Fruit fly (Drosophila melanogaster) whole organism, prepupa: Measurements from ENCODE around the gene Cyp4d21.

ENCODE experiments used
- Blimp-1 ChIP-seq: fragments of 200-800 bp; sonication (Bioruptor generic); optimal IDR thresholded peaks from 3 replicates; lab custom pipeline; 2017; ENCODE audit warnings: missing biosample characterization, missing genetic modification characterization, mild to moderate bottlenecking, moderate library complexity, missing genetic modification reagents
- CG10631 ChIP-seq: fragments of 200-800 bp; sonication (Bioruptor generic); optimal IDR thresholded peaks from 2 replicates; lab custom pipeline; 2016; ENCODE audit warnings: missing biosample characterization, missing genetic modification characterization
- CG10669 ChIP-seq: fragments of 200-800 bp; sonication (Bioruptor generic); optimal IDR thresholded peaks from 3 replicates; lab custom pipeline; 2018; ENCODE audit warnings: missing biosample characterization, mild to moderate bottlenecking, missing genetic modification characterization, moderate library complexity
- CG11294 ChIP-seq: fragments of 200-800 bp; sonication (Bioruptor generic); IDR thresholded peaks from 2 replicates; pipeline ENCODE4 v1.3.6; 2022; ENCODE audit warnings: missing biosample characterization, missing genetic modification characterization
- CG11762 ChIP-seq: fragments of 200-800 bp; sonication (Bioruptor generic); optimal IDR thresholded peaks from 3 replicates; lab custom pipeline; 2016; ENCODE audit warnings: missing biosample characterization, missing genetic modification characterization; ENCODE audit not compliant: insufficient read depth
- CG15336 ChIP-seq: fragments of 200-800 bp; sonication (Bioruptor generic); IDR thresholded peaks from 2 replicates; pipeline ENCODE4 v1.3.6; 2022; ENCODE audit warnings: missing biosample characterization, missing genetic modification characterization
- CG16779 ChIP-seq: fragments of 200-800 bp; sonication (Bioruptor generic); optimal IDR thresholded peaks from 3 replicates; lab custom pipeline; 2017; ENCODE audit warnings: missing biosample characterization, mild to moderate bottlenecking, missing genetic modification characterization
- CG3032 ChIP-seq: fragments of 200-800 bp; optimal IDR thresholded peaks from 2 replicates; lab custom pipeline; 2019; ENCODE audit warnings: missing biosample characterization, mild to moderate bottlenecking, missing genetic modification characterization, moderate library complexity
- CG31627 ChIP-seq: fragments of 200-800 bp; sonication (Bioruptor generic); optimal IDR thresholded peaks from 3 replicates; lab custom pipeline; 2016; ENCODE audit warnings: missing biosample characterization, missing genetic modification characterization
- CG32006 ChIP-seq: fragments of 200-800 bp; sonication (Bioruptor generic); optimal IDR thresholded peaks from 3 replicates; lab custom pipeline; 2017; ENCODE audit warnings: missing biosample characterization, mild to moderate bottlenecking, missing genetic modification characterization
- CG34406 ChIP-seq: fragments of 200-800 bp; sonication (Bioruptor generic); optimal IDR thresholded peaks from 3 replicates; lab custom pipeline; 2016; ENCODE audit warnings: missing biosample characterization, missing genetic modification characterization
- CG4318 ChIP-seq: fragments of 200-800 bp; sonication (Bioruptor generic); optimal IDR thresholded peaks from 3 replicates; lab custom pipeline; 2017; ENCODE audit warnings: missing biosample characterization, mild to moderate bottlenecking, missing genetic modification characterization
- CG6163 ChIP-seq: fragments of 200-800 bp; sonication (Bioruptor generic); IDR thresholded peaks from 3 replicates; pipeline ENCODE4 v1.3.6; 2022; ENCODE audit warnings: missing biosample characterization, missing genetic modification characterization
- CG6276 ChIP-seq: fragments of 200-800 bp; sonication (Bioruptor generic); optimal IDR thresholded peaks from 2 replicates; lab custom pipeline; 2017; ENCODE audit warnings: missing biosample characterization, mild to moderate bottlenecking, missing genetic modification characterization
- CG6792 ChIP-seq: fragments of 200-800 bp; sonication (Bioruptor generic); optimal IDR thresholded peaks from 3 replicates; lab custom pipeline; 2016; ENCODE audit warnings: missing biosample characterization, missing genetic modification characterization
- CG6808 ChIP-seq: fragments of 200-800 bp; sonication (Bioruptor generic); optimal IDR thresholded peaks from 3 replicates; lab custom pipeline; 2017; ENCODE audit warnings: missing biosample characterization, missing genetic modification characterization, mild to moderate bottlenecking, moderate library complexity, missing genetic modification reagents
- CG7368 ChIP-seq: fragments of 200-800 bp; sonication (Bioruptor generic); optimal IDR thresholded peaks from 3 replicates; lab custom pipeline; 2016; ENCODE audit warnings: missing biosample characterization, missing genetic modification characterization
- CG8119 ChIP-seq: fragments of 200-800 bp; sonication (Bioruptor generic); IDR thresholded peaks from 3 replicates; pipeline ENCODE4 v1.3.6; 2022; ENCODE audit warnings: missing biosample characterization, missing genetic modification characterization
- CG8632 ChIP-seq: fragments of 200-800 bp; sonication (Bioruptor generic); optimal IDR thresholded peaks from 3 replicates; lab custom pipeline; 2016; ENCODE audit warnings: missing biosample characterization, missing genetic modification characterization
- Eip75B ChIP-seq: fragments of 200-800 bp; sonication (Bioruptor generic); optimal IDR thresholded peaks from 3 replicates; lab custom pipeline; 2016; ENCODE audit warnings: missing biosample characterization, missing genetic modification characterization
- Eip78C ChIP-seq: fragments of 200-800 bp; sonication (Bioruptor generic); peaks from one replicate; lab custom pipeline; 2016; ENCODE audit warnings: missing biosample characterization, missing genetic modification characterization
- Eip93F ChIP-seq: fragments of 200-800 bp; sonication (Bioruptor generic); optimal IDR thresholded peaks from 2 replicates; lab custom pipeline; 2016; ENCODE audit warnings: missing biosample characterization, mild to moderate bottlenecking, missing genetic modification characterization
- Ets21C ChIP-seq: fragments of 200-800 bp; sonication (Bioruptor generic); optimal IDR thresholded peaks from 3 replicates; lab custom pipeline; 2016; ENCODE audit warnings: missing biosample characterization, missing genetic modification characterization
- Ets96B ChIP-seq: fragments of 200-800 bp; optimal IDR thresholded peaks from 2 replicates; lab custom pipeline; 2019; ENCODE audit warnings: missing biosample characterization, mild to moderate bottlenecking, missing genetic modification characterization, moderate library complexity
- Gug ChIP-seq: fragments of 200-800 bp; sonication (Bioruptor generic); IDR thresholded peaks from 2 replicates; pipeline ENCODE4 v1.3.6; 2022; ENCODE audit warnings: missing biosample characterization, missing genetic modification characterization
- Hr38 ChIP-seq: sonication (Bioruptor generic); optimal IDR thresholded peaks from 2 replicates; lab custom pipeline; 2016; ENCODE audit warnings: missing biosample characterization, missing genetic modification characterization
- Hr39 ChIP-seq: fragments of 200-800 bp; sonication (Bioruptor generic); optimal IDR thresholded peaks from 2 replicates; lab custom pipeline; 2016; ENCODE audit warnings: missing biosample characterization, missing genetic modification characterization
- Hr4 ChIP-seq: fragments of 200-800 bp; sonication (Bioruptor generic); optimal IDR thresholded peaks from 3 replicates; lab custom pipeline; 2016; ENCODE audit warnings: missing biosample characterization, missing genetic modification characterization
- Lpt ChIP-seq: fragments of 200-800 bp; sonication (Bioruptor generic); optimal IDR thresholded peaks from 3 replicates; lab custom pipeline; 2016; ENCODE audit warnings: missing biosample characterization, missing genetic modification characterization
- OdsH ChIP-seq: fragments of 200-800 bp; sonication (Bioruptor generic); optimal IDR thresholded peaks from 3 replicates; lab custom pipeline; 2016; ENCODE audit warnings: missing biosample characterization, missing genetic modification characterization
- Sox14 ChIP-seq: fragments of 200-800 bp; sonication (Bioruptor generic); optimal IDR thresholded peaks from 3 replicates; lab custom pipeline; 2016; ENCODE audit warnings: missing biosample characterization, missing genetic modification characterization
- Sox15 ChIP-seq: fragments of 200-800 bp; sonication (Bioruptor generic); optimal IDR thresholded peaks from 3 replicates; lab custom pipeline; 2016; ENCODE audit warnings: missing biosample characterization, missing genetic modification characterization
- achi ChIP-seq: fragments of 200-800 bp; sonication (Bioruptor generic); optimal IDR thresholded peaks from 3 replicates; lab custom pipeline; 2016; ENCODE audit warnings: missing biosample characterization, missing genetic modification characterization
- acj6 ChIP-seq: fragments of 200-800 bp; sonication (Bioruptor generic); optimal IDR thresholded peaks from 3 replicates; lab custom pipeline; 2016; ENCODE audit warnings: missing biosample characterization, missing genetic modification characterization
- cyc ChIP-seq: fragments of 200-800 bp; sonication (Bioruptor generic); optimal IDR thresholded peaks from 3 replicates; lab custom pipeline; 2016; ENCODE audit warnings: missing biosample characterization, missing genetic modification characterization
- dac ChIP-seq: fragments of 200-800 bp; sonication (Bioruptor generic); optimal IDR thresholded peaks from 2 replicates; lab custom pipeline; 2017; ENCODE audit warnings: missing biosample characterization, mild to moderate bottlenecking, missing genetic modification characterization
- dsx ChIP-seq: fragments of 200-800 bp; optimal IDR thresholded peaks from 3 replicates; lab custom pipeline; 2019; ENCODE audit warnings: missing biosample characterization, mild to moderate bottlenecking, missing genetic modification characterization, moderate library complexity; ENCODE audit not compliant: poor library complexity, severe bottlenecking
- eg ChIP-seq: fragments of 200-800 bp; sonication (Bioruptor generic); IDR thresholded peaks from 3 replicates; pipeline ENCODE4 v1.3.6; 2022; ENCODE audit warnings: missing biosample characterization, missing genetic modification characterization
- esn ChIP-seq: fragments of 200-800 bp; sonication (Bioruptor generic); optimal IDR thresholded peaks from 2 replicates; lab custom pipeline; 2016; ENCODE audit warnings: missing biosample characterization, mild to moderate bottlenecking, missing genetic modification characterization, moderate library complexity
- fd59A ChIP-seq: fragments of 200-800 bp; sonication (Bioruptor generic); optimal IDR thresholded peaks from 2 replicates; lab custom pipeline; 2017; ENCODE audit warnings: missing biosample characterization, mild to moderate bottlenecking, missing genetic modification characterization, missing genetic modification reagents
- lz ChIP-seq: fragments of 200-800 bp; sonication (Bioruptor generic); optimal IDR thresholded peaks from 3 replicates; lab custom pipeline; 2016; ENCODE audit warnings: missing biosample characterization, missing genetic modification characterization
- pdm3 ChIP-seq: fragments of 200-800 bp; sonication (Bioruptor generic); optimal IDR thresholded peaks from 3 replicates; lab custom pipeline; 2016; ENCODE audit warnings: missing biosample characterization, missing genetic modification characterization
- salr ChIP-seq, 2 experiments: fragments of 200-800 bp; sonication (Bioruptor generic); optimal IDR thresholded peaks; 3 replicates each; lab custom pipeline; 2016 to 2018; ENCODE audit warnings: missing biosample characterization in 2 of 2, missing genetic modification characterization in 2 of 2, mild to moderate bottlenecking in 1 of 2
- spab ChIP-seq: fragments of 200-800 bp; sonication (Bioruptor generic); optimal IDR thresholded peaks from 2 replicates; lab custom pipeline; 2017; ENCODE audit warnings: missing biosample characterization, mild to moderate bottlenecking, missing genetic modification characterization, missing genetic modification reagents
- ss ChIP-seq, 2 experiments: fragments of 200-800 bp; sonication (Bioruptor generic); optimal IDR thresholded peaks; 2 replicates in 1 of 2; 3 replicates in 1 of 2; lab custom pipeline; 2017 to 2018; ENCODE audit warnings: mild to moderate bottlenecking in 2 of 2, missing biosample characterization in 2 of 2, missing genetic modification characterization in 2 of 2, moderate library complexity in 1 of 2
- svp ChIP-seq: fragments of 200-800 bp; sonication (Bioruptor generic); peaks from one replicate; lab custom pipeline; 2016; ENCODE audit warnings: missing biosample characterization, missing genetic modification characterization
- topi ChIP-seq: fragments of 200-800 bp; sonication (Bioruptor generic); optimal IDR thresholded peaks from 3 replicates; lab custom pipeline; 2016; ENCODE audit warnings: missing biosample characterization, missing genetic modification characterization

The Cyp4d21 gene

DNA sequence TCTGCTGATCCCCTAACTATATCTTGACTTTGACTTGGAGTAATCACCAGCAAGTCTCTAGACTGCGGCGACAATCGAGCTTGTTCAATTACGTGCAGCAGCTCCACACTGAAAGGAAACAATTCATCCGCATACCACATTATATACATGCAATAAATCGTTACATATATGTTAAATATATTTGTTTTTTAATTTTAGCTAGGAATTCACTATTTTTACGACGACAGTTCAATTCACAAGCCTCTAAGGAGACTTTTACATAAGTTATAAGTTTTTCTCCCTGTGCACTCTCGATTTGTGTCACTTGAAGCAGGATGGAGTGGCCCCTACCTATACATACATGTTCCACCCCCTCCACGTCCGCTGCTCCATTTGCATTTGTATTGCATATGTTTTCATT is 6.7 kb upstream of the Cyp4d21 start:
- TF ChIP-seq eg (GFP tag; lab: Robert Waterston, UW), result peak; percentile 92
- no peak for TF ChIP-seq Ets21C (GFP tag; lab: Kevin White, UChicago)
- TF ChIP-seq topi (GFP tag; lab: Kevin White, UChicago), result no peak
- TF ChIP-seq svp, result peak; percentile 23
- TF ChIP-seq dac (GFP tag; lab: Kevin White, UChicago), result no peak
- peak; percentile 55 for TF ChIP-seq CG3032 (tag; lab: Kevin White, UChicago)
- TF ChIP-seq Sox14 (GFP tag; lab: Kevin White, UChicago), result no peak
- TF ChIP-seq cyc (GFP tag; lab: Kevin White, UChicago), result no peak
- peak; percentile 76 for TF ChIP-seq CG11294 (GFP tag; lab: Robert Waterston, UW)
- peak; percentile 48 for TF ChIP-seq CG4318
- TF ChIP-seq CG32006 (GFP tag; lab: Kevin White, UChicago), result peak; percentile 75
- peak; percentile 91 for TF ChIP-seq Gug (GFP tag; lab: Robert Waterston, UW)
- TF ChIP-seq achi, result peak; percentile 58
- peak; percentile 23 for TF ChIP-seq fd59A (GFP tag; lab: Kevin White, UChicago)
- peak; percentile 88 for TF ChIP-seq CG15336
- TF ChIP-seq Eip93F (GFP tag; lab: Kevin White, UChicago), result no peak
- no peak for TF ChIP-seq Blimp-1 (GFP tag; lab: Kevin White, UChicago)
- peak; percentile 25 for TF ChIP-seq CG6792 (GFP tag; lab: Kevin White, UChicago)
- TF ChIP-seq Eip75B (GFP tag; lab: Kevin White, UChicago), result no peak
- TF ChIP-seq CG7368 (GFP tag; lab: Kevin White, UChicago), result peak; percentile 26
- peak; percentile 39 for TF ChIP-seq CG10669
- peak; percentile 20 for TF ChIP-seq CG11762 (GFP tag; lab: Kevin White, UChicago)
- TF ChIP-seq dsx (GFP tag; lab: Kevin White, UChicago), result peak; percentile 37
- TF ChIP-seq CG10631 (GFP tag; lab: Kevin White, UChicago), result peak; percentile 60
- TF ChIP-seq Ets96B, result peak; percentile 84
- no peak for TF ChIP-seq CG31627 (GFP tag; lab: Kevin White, UChicago)
- TF ChIP-seq Hr39 (GFP tag; lab: Kevin White, UChicago), result no peak
- TF ChIP-seq CG6276 (GFP tag; lab: Kevin White, UChicago), result peak; percentile 47
- TF ChIP-seq acj6 (GFP tag; lab: Kevin White, UChicago), result peak; percentile 32
- no peak for TF ChIP-seq pdm3
- peak; percentile 18 for TF ChIP-seq spab
- peak; percentile 25 for TF ChIP-seq CG8632
- no peak for TF ChIP-seq Sox15 (GFP tag; lab: Kevin White, UChicago)
- TF ChIP-seq CG8119 (GFP tag; lab: Robert Waterston, UW), result peak; percentile 90
- peak in 1 of 2 experiments; percentile 2 for TF ChIP-seq ss (GFP tag; optimal IDR thresholded peaks at IDR 0.05; lab: Kevin White, UChicago)
- TF ChIP-seq CG6808 (GFP tag; lab: Kevin White, UChicago), result peak; percentile 36
- TF ChIP-seq OdsH, result peak; percentile 42
- no peak for TF ChIP-seq lz (GFP tag; lab: Kevin White, UChicago)
- TF ChIP-seq CG6163 (GFP tag; lab: Robert Waterston, UW), result peak; percentile 88
- no peak for TF ChIP-seq esn
- peak; percentile 32 for TF ChIP-seq CG34406 (GFP tag; lab: Kevin White, UChicago)
- peak; percentile 59 for TF ChIP-seq Eip78C (GFP tag; lab: Kevin White, UChicago)
- TF ChIP-seq salr (GFP tag; optimal IDR thresholded peaks at IDR 0.05; lab: Kevin White, UChicago), result peak in 1 of 2 experiments; percentile 7
- no peak for TF ChIP-seq Lpt
- no peak for TF ChIP-seq CG16779
- no peak for TF ChIP-seq Hr38 (GFP tag; lab: Kevin White, UChicago)
- peak; percentile 42 for TF ChIP-seq Hr4
